Worm (Caenorhabditis elegans): ENCODE measurements around the gene cab-1.

The cab-1 gene

DNA sequence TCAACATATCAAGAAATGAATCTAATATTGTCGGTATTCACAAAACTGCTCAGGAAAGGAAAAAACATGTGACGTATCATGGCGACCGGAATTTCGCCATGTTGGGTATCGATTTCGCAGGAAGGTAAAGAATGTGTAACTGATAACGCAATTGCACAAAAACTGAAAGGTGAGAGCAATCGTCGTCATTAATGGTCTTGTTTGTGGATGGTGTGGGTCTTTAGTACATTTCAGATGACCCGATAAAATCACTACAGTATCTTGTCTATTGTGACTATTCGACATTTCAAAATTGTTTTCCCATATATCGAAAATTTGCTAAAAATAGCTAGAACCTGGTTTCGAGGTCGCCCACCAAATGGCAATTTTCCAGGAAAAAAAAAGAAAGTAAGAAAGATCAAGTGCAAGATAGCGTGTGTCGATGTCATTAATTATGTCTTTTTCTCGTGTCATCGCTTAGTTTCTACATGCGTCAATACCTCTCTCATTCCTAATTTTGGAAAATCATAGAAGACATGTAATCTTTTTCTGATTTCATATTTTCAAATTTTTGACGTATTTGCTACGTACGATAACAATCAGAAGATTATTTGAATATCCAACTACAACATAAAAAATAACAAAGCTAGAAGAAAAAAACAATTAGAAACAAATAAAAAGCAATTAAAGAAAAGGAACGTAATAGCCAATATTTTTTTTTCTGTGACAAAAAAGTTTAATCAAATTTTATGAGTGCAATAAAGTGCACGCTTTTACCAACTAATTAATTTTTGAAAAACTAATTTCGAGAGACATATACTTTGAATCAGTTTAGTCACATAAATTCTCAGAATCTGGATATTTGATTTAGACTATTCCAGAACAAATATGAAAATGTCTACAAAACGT lies 2.3 kb downstream of the cab-1 start:
- peak; percentile 17 for TF ChIP-seq nhr-11 (tag; optimal IDR thresholded peaks at IDR 0.05)
- peak; percentile 61 for TF ChIP-seq fkh-8 (tag; optimal IDR thresholded peaks at IDR 0.05)
- peak; percentile 90 for TF ChIP-seq dsc-1 (tag; optimal IDR thresholded peaks at IDR 0.05)
- peak; percentile 49 for TF ChIP-seq nhr-47 (tag; optimal IDR thresholded peaks at IDR 0.05)
- TF ChIP-seq grh-1 (GFP tag; IDR thresholded peaks at IDR 0.05), result no peak
- no peak for TF ChIP-seq ztf-4 (tag; optimal IDR thresholded peaks at IDR 0.05)
- no peak for TF ChIP-seq efl-1 (optimal IDR thresholded peaks at IDR 0.05)
- peak in 1 of 2 experiments; percentile 59 for TF ChIP-seq efl-1 (GFP tag; optimal IDR thresholded peaks at IDR 0.05 in 1 of 2)
- TF ChIP-seq nhr-20 (tag; optimal IDR thresholded peaks at IDR 0.05), result peak; percentile 7
- peak; percentile 40 for TF ChIP-seq blmp-1 (tag; optimal IDR thresholded peaks at IDR 0.05)
- TF ChIP-seq egl-13 (tag; optimal IDR thresholded peaks at IDR 0.05), result peak; percentile 59
- TF ChIP-seq ceh-82 (tag; optimal IDR thresholded peaks at IDR 0.05), result no peak
- peak; percentile 71 for TF ChIP-seq ceh-63 (GFP tag; optimal IDR thresholded peaks at IDR 0.05)
- TF ChIP-seq vab-15 (tag; optimal IDR thresholded peaks at IDR 0.05), result peak; percentile 21
- no peak for TF ChIP-seq rnt-1 (tag; optimal IDR thresholded peaks at IDR 0.05)
- peak; percentile 61 for TF ChIP-seq nhr-71 (tag; optimal IDR thresholded peaks at IDR 0.05)
- TF ChIP-seq isw-1 (GFP tag; IDR thresholded peaks at IDR 0.05), result no peak
- no peak for TF ChIP-seq fkh-10 (GFP tag; optimal IDR thresholded peaks at IDR 0.05)
- no peak for TF ChIP-seq nhr-77 (tag; optimal IDR thresholded peaks at IDR 0.05)
- TF ChIP-seq lsy-2 (tag; optimal IDR thresholded peaks at IDR 0.05), result peak in 1 of 2 experiments; percentile 22
- TF ChIP-seq lin-14 (GFP tag; optimal IDR thresholded peaks at IDR 0.05), result peak; percentile 51
- TF ChIP-seq pqm-1 (tag; optimal IDR thresholded peaks at IDR 0.05), result peak; percentile 25
- peak; percentile 22 for TF ChIP-seq irx-1 (tag; optimal IDR thresholded peaks at IDR 0.05)
- peak; percentile 79 for TF ChIP-seq nhr-85 (tag)
- peak; percentile 28 for TF ChIP-seq unc-86 (tag; optimal IDR thresholded peaks at IDR 0.05)
- peak; percentile 19 for TF ChIP-seq elt-2 (tag; optimal IDR thresholded peaks at IDR 0.05)
- TF ChIP-seq lin-39 (tag; optimal IDR thresholded peaks at IDR 0.05), result peak; percentile 32
- TF ChIP-seq efl-3 (GFP tag; optimal IDR thresholded peaks at IDR 0.05), result no peak
- no peak for TF ChIP-seq unc-130 (tag; optimal IDR thresholded peaks at IDR 0.05)

DNA sequence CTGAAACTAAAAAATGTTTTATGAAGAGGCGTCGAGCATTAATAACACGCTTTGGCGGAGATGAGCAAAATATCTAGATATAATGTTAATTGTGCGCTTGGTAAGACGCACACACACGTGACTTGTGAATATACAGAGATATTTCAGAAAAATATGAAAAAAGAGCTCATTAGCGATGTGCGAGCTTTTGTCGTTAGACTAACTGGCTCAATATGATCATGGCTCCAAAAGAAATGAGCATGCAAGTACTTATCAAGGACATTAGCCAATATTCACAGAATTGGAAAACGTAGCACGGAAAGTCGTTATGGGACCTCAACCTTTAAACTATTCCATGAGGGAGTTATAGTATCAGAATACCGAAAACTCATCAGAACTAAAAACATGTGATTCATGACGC lies 5.6 kb downstream of the cab-1 start:
- TF ChIP-seq nhr-11 (tag; optimal IDR thresholded peaks at IDR 0.05), result peak; percentile 26
- TF ChIP-seq fkh-8 (tag; optimal IDR thresholded peaks at IDR 0.05), result peak; percentile 74
- TF ChIP-seq dsc-1 (tag; optimal IDR thresholded peaks at IDR 0.05), result peak; percentile 82
- TF ChIP-seq ceh-8 (GFP tag; optimal IDR thresholded peaks at IDR 0.05), result peak; percentile 11
- peak; percentile 10 for TF ChIP-seq zip-4 (GFP tag; optimal IDR thresholded peaks at IDR 0.05)
- TF ChIP-seq nhr-71 (tag; optimal IDR thresholded peaks at IDR 0.05), result peak; percentile 34
- peak; percentile 5 for TF ChIP-seq swsn-7 (tag; optimal IDR thresholded peaks at IDR 0.05)
- no peak for TF ChIP-seq ceh-63 (GFP tag; optimal IDR thresholded peaks at IDR 0.05)
- TF ChIP-seq jun-1 (tag; optimal IDR thresholded peaks at IDR 0.05), result no peak
- peak; percentile 58 for TF ChIP-seq lin-14 (GFP tag; optimal IDR thresholded peaks at IDR 0.05)
- TF ChIP-seq sup-37 (GFP tag; optimal IDR thresholded peaks at IDR 0.05), result no peak
- TF ChIP-seq egl-13 (tag; optimal IDR thresholded peaks at IDR 0.05), result peak; percentile 25

DNA sequence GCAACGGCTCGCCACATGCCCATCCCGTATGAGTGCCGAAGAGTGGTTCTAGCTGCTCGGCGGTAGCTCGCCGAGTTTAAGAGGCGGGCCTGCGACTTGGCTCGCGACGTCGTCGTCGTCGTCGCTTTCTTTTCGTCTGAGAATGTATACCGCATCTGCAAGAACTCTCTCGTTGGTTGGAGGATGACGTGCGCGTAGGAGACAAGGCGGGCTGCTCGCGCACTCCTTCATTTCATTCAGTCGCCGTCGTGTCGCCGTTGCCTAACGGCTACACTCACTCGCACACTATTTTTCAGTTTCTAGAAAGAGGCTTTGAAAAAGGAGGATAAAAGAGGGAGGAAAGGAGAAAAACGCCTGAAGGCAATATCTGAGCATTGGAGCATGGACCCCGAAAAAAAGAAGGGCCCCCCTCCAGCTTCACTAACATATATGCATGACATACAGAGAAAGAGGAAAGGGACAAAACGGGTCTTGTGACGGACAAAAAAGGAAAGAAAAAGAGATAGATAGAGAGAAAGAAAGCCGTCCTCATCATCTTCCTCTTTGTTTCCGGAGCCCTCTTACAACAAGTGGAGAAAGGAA lies 7.1 kb downstream of the cab-1 start:
- TF ChIP-seq irx-1 (tag; optimal IDR thresholded peaks at IDR 0.05), result peak; percentile 7
- TF ChIP-seq hpl-2 (GFP tag; optimal IDR thresholded peaks at IDR 0.05), result no peak
- TF ChIP-seq hlh-4 (tag; optimal IDR thresholded peaks at IDR 0.05), result no peak
- no peak for TF ChIP-seq unc-62 (GFP tag; optimal IDR thresholded peaks at IDR 0.05)
- peak; percentile 16 for TF ChIP-seq isw-1 (GFP tag; IDR thresholded peaks at IDR 0.05)
- peak in 1 of 2 experiments; percentile 48 for TF ChIP-seq ztf-11 (tag; optimal IDR thresholded peaks at IDR 0.05)
- no peak for TF ChIP-seq fkh-4 (tag; optimal IDR thresholded peaks at IDR 0.05; ENCODE audit: borderline replicate concordance)
- peak; percentile 86 for TF ChIP-seq unc-86 (tag; optimal IDR thresholded peaks at IDR 0.05)
- TF ChIP-seq egl-27 (tag; optimal IDR thresholded peaks at IDR 0.05), result peak in 1 of 2 experiments; percentile 34
- peak in 1 of 2 experiments; percentile 16 for TF ChIP-seq lin-35 (GFP tag; optimal IDR thresholded peaks at IDR 0.05)
- peak; percentile 49 for TF ChIP-seq snu-23 (GFP tag; optimal IDR thresholded peaks at IDR 0.05)
- peak in 2 of 3 experiments; percentile 13 to 40 for TF ChIP-seq ceh-82 (tag; optimal IDR thresholded peaks at IDR 0.05)
- peak; percentile 66 for TF ChIP-seq swsn-7 (tag; optimal IDR thresholded peaks at IDR 0.05)
- peak; percentile 94 for TF ChIP-seq lin-14 (GFP tag; optimal IDR thresholded peaks at IDR 0.05)
- peak; percentile 31 to 42 for TF ChIP-seq lsy-2 (tag; optimal IDR thresholded peaks at IDR 0.05)
- TF ChIP-seq skn-1 (tag; optimal IDR thresholded peaks at IDR 0.05), result peak; percentile 5
- TF ChIP-seq fkh-10 (GFP tag; optimal IDR thresholded peaks at IDR 0.05), result peak; percentile 75
- TF ChIP-seq fkh-8 (tag; optimal IDR thresholded peaks at IDR 0.05), result peak; percentile 84
- TF ChIP-seq C16A3.4 (tag; optimal IDR thresholded peaks at IDR 0.05), result no peak
- TF ChIP-seq tbx-2 (tag; optimal IDR thresholded peaks at IDR 0.05), result peak; percentile 71
- no peak for TF ChIP-seq blmp-1 (tag; optimal IDR thresholded peaks at IDR 0.05)
- TF ChIP-seq zip-4 (GFP tag; optimal IDR thresholded peaks at IDR 0.05), result no peak
- peak; percentile 75 for TF ChIP-seq nhr-71 (tag; optimal IDR thresholded peaks at IDR 0.05)

Measured in whole organism, L1 larva.